Worm (Caenorhabditis elegans) whole organism, midembryonic: ENCODE results near the gene ZK637.14.

Source experiments
- T22C8.4 ChIP-seq: fragments of 200-800 bp; sonication (Bioruptor generic); IDR thresholded peaks from 2 replicates; pipeline ENCODE4 v1.3.6; 2022; ENCODE audit warnings: missing genetic modification characterization, missing compliant biosample characterization
- cog-1 ChIP-seq: sonication (generic microtip); optimal IDR thresholded peaks from 2 replicates; lab custom pipeline; 2016; ENCODE audit warnings: missing genetic modification characterization, missing compliant biosample characterization
- flt-1 ChIP-seq: fragments of 200-800 bp; sonication (Bioruptor generic); IDR thresholded peaks from 2 replicates; pipeline ENCODE4 v1.3.6; 2022; ENCODE audit warnings: missing genetic modification characterization, missing compliant biosample characterization
- med-1 ChIP-seq: sonication (generic microtip); optimal IDR thresholded peaks from 2 replicates; lab custom pipeline; 2017; ENCODE audit warnings: missing genetic modification characterization, mild to moderate bottlenecking, missing compliant biosample characterization, antibody characterized with exemption, missing genetic modification reagents; ENCODE audit not compliant: insufficient read depth
- ref-1 ChIP-seq: fragments of 200-800 bp; sonication (Bioruptor generic); conservative IDR thresholded peaks from 2 replicates; pipeline ENCODE4 v1.3.6; 2022; ENCODE audit warnings: missing genetic modification reagents, missing genetic modification characterization, missing compliant biosample characterization
- tab-1 ChIP-seq: fragments of 200-800 bp; sonication (Bioruptor generic); IDR thresholded peaks from 2 replicates; pipeline ENCODE4 v1.3.6; 2022; ENCODE audit warnings: missing genetic modification characterization, missing compliant biosample characterization
- ztf-23 ChIP-seq: fragments of 200-800 bp; sonication (Bioruptor generic); IDR thresholded peaks from 2 replicates; pipeline ENCODE4 v1.3.6; 2022; ENCODE audit warnings: missing genetic modification reagents, missing genetic modification characterization, missing compliant biosample characterization
- ztf-29 ChIP-seq: fragments of 200-800 bp; sonication (Bioruptor generic); IDR thresholded peaks from 2 replicates; pipeline ENCODE4 v1.3.6; 2022; ENCODE audit warnings: missing genetic modification reagents, missing genetic modification characterization, missing compliant biosample characterization

DNA sequence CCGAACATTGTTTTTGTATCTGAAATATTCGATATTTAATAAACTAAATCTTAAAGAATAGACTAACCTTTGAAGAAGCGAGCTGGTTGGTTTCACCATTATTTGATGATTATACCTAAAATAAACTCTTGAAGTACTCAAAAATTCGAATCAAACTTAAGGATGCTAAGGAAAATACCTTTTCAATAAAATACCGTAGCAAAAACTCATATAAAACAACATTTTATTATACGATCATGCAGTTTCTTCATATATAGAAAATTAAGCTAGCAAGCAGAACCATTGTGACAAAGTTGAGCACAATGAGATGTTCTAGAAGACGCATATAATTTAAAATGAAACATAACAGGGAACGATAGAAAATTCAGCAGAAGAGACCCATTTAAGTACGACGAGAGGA is 40.6 kb downstream of the ZK637.14 start, which contains the start of gene F44E2.7:
- no peak for TF ChIP-seq T22C8.4
- TF ChIP-seq flt-1 (GFP tag; lab: Robert Waterston, UW): no peak
- no peak for TF ChIP-seq ref-1 (GFP tag; lab: Robert Waterston, UW)
- TF ChIP-seq med-1: no peak
- no peak for TF ChIP-seq ztf-29 (GFP tag; lab: Robert Waterston, UW)
- TF ChIP-seq ztf-23: no peak
- TF ChIP-seq tab-1: no peak
- TF ChIP-seq cog-1 (tag; lab: Kevin White, UChicago): no peak
